Worm (Caenorhabditis elegans): ENCODE measurements around the gene fln-2.
A peak's percentile ranks its signal among the peaks of the same experiment; 100 is the strongest.

fln-2 gene

ce11 chrX:9431002-9431482, 33.5 kb downstream of the fln-2 start, which contains the start of gene B0272.3:
B0272.3 (plus strand) TSS chrX:9431432.
- TF ChIP-seq hlh-11 (tag; optimal IDR thresholded peaks at IDR 0.05) (peak; percentile 88), ama-1 (optimal IDR thresholded peaks at IDR 0.05) (no peak), dmd-8 (GFP tag; IDR thresholded peaks at IDR 0.05) (no peak), ceh-32 (tag; optimal IDR thresholded peaks at IDR 0.05; ENCODE audit: poor library complexity) (no peak), mdl-1 (tag; optimal IDR thresholded peaks at IDR 0.05) (peak in 1 of 2 experiments; percentile 78), saeg-2 (GFP tag; IDR thresholded peaks at IDR 0.05) (no peak), F26F4.8 (GFP tag; conservative IDR thresholded peaks at IDR 0.05) (no peak), nhr-102 (tag; optimal IDR thresholded peaks at IDR 0.05) (peak; percentile 66), hif-1 (tag; optimal IDR thresholded peaks at IDR 0.05) (peak in 1 of 2 experiments; percentile 6), ceh-20 (GFP tag; IDR thresholded peaks at IDR 0.05) (no peak), unc-62 (GFP tag; optimal IDR thresholded peaks at IDR 0.05 in 1 of 2) (peak in 1 of 2 experiments; percentile 50), unc-62 (tag; optimal IDR thresholded peaks at IDR 0.05) (no peak), tag-97 (GFP tag; IDR thresholded peaks at IDR 0.05) (no peak), attf-4 (tag; optimal IDR thresholded peaks at IDR 0.05) (no peak), mxl-2 (GFP tag; conservative IDR thresholded peaks at IDR 0.05) (no peak), mdt-29 (GFP tag; IDR thresholded peaks at IDR 0.05) (no peak), pqm-1 (tag; optimal IDR thresholded peaks at IDR 0.05) (peak; percentile 63), F44E2.7 (GFP tag; IDR thresholded peaks at IDR 0.05) (no peak), ceh-44 (GFP tag; IDR thresholded peaks at IDR 0.05) (no peak), dmd-6 (GFP tag; IDR thresholded peaks at IDR 0.05) (no peak; the same call in 1 of the 2 replicates), lin-13 (GFP tag; optimal IDR thresholded peaks at IDR 0.05) (no peak), dve-1 (tag; optimal IDR thresholded peaks at IDR 0.05; ENCODE audit: insufficient read depth) (peak; percentile 91), R02D3.7 (tag; optimal IDR thresholded peaks at IDR 0.05) (no peak), duxl-1 (tag; optimal IDR thresholded peaks at IDR 0.05; ENCODE audit: poor library complexity) (no peak), dmd-9 (GFP tag; IDR thresholded peaks at IDR 0.05) (no peak), D1046.2 (GFP tag; IDR thresholded peaks at IDR 0.05) (no peak), F10B5.3 (tag; optimal IDR thresholded peaks at IDR 0.05) (no peak), madf-5 (GFP tag; IDR thresholded peaks at IDR 0.05) (no peak), nhr-77 (tag; optimal IDR thresholded peaks at IDR 0.05) (peak; percentile 68), unc-130 (GFP tag; optimal IDR thresholded peaks at IDR 0.05) (no peak), mep-1 (tag; optimal IDR thresholded peaks at IDR 0.05) (peak; percentile 76), egl-27 (tag; optimal IDR thresholded peaks at IDR 0.05) (no peak), lin-39 (tag; optimal IDR thresholded peaks at IDR 0.05) (no peak), nhr-111 (GFP tag; optimal IDR thresholded peaks at IDR 0.05) (no peak), zfp-2 (tag; optimal IDR thresholded peaks at IDR 0.05) (no peak), gei-8 (GFP tag; optimal IDR thresholded peaks at IDR 0.05) (no peak), Y105C5A.15 (GFP tag; IDR thresholded peaks at IDR 0.05) (no peak), aha-1 (tag) (no peak), spr-1 (tag; optimal IDR thresholded peaks at IDR 0.05) (peak; percentile 2), mxl-3 (GFP tag; optimal IDR thresholded peaks at IDR 0.05) (peak; percentile 76), nhr-6 (tag; optimal IDR thresholded peaks at IDR 0.05) (peak; percentile 10), T26A8.4 (GFP tag; IDR thresholded peaks at IDR 0.05) (no peak), Y75B8A.6 (GFP tag; IDR thresholded peaks at IDR 0.05) (no peak), daf-19 (GFP tag; conservative IDR thresholded peaks at IDR 0.05) (no peak), nhr-48 (tag; optimal IDR thresholded peaks at IDR 0.05) (peak; percentile 44), nhr-10 (tag; optimal IDR thresholded peaks at IDR 0.05) (no peak), nhr-25 (tag; optimal IDR thresholded peaks at IDR 0.05; ENCODE audit: borderline replicate concordance, insufficient read depth) (peak; percentile 41), ceh-62 (tag; optimal IDR thresholded peaks at IDR 0.05) (no peak), hlh-30 (tag; optimal IDR thresholded peaks at IDR 0.05; ENCODE audit: insufficient read depth) (peak; percentile 68), F37D6.2 (tag; optimal IDR thresholded peaks at IDR 0.05) (no peak), ceh-28 (tag; optimal IDR thresholded peaks at IDR 0.05) (no peak), egl-43 (GFP tag; IDR thresholded peaks at IDR 0.05) (no peak)
